Worm (Caenorhabditis elegans) whole organism, L3 larva: ENCODE data around the gene T10G3.3.
A peak's percentile ranks its signal among the peaks of the same experiment; 100 is the strongest.

Experiments used
- R02D3.7 ChIP-seq: fragments of 150-350 bp; optimal IDR thresholded peaks from 2 replicates; lab custom pipeline; 2014; ENCODE audit warnings: missing biosample characterization, missing genetic modification characterization
- ceh-16 ChIP-seq: sonication (generic microtip); optimal IDR thresholded peaks from 2 replicates; lab custom pipeline; 2017; ENCODE audit warnings: missing biosample characterization, missing genetic modification characterization
- ceh-28 ChIP-seq: fragments of 150-350 bp; optimal IDR thresholded peaks from 2 replicates; lab custom pipeline; 2014; ENCODE audit warnings: missing biosample characterization, missing genetic modification reagents, missing genetic modification characterization
- ceh-82 ChIP-seq: fragments of 150-350 bp; optimal IDR thresholded peaks from 2 replicates; lab custom pipeline; 2014; ENCODE audit warnings: missing biosample characterization, missing genetic modification characterization
- ceh-9 ChIP-seq: sonication (generic microtip); optimal IDR thresholded peaks from 2 replicates; lab custom pipeline; 2018; ENCODE audit warnings: missing biosample characterization, missing genetic modification characterization
- daf-12 ChIP-seq: fragments of 150-350 bp; optimal IDR thresholded peaks from 2 replicates; lab custom pipeline; 2014; ENCODE audit warnings: missing biosample characterization, missing genetic modification reagents, missing genetic modification characterization
- elt-1 ChIP-seq: fragments of 150-350 bp; optimal IDR thresholded peaks from 2 replicates; lab custom pipeline; 2014; ENCODE audit warnings: missing biosample characterization, missing genetic modification characterization
- elt-2 ChIP-seq: sonication (generic microtip); optimal IDR thresholded peaks from 2 replicates; lab custom pipeline; 2016; ENCODE audit warnings: missing genetic modification reagents, mild to moderate bottlenecking, missing genetic modification characterization, missing compliant biosample characterization
- elt-3 ChIP-seq, 3 experiments: fragments of 150-350 bp in 1 of 3; sonication (generic microtip) in 2 of 3; optimal IDR thresholded peaks; 2 replicates in 2 of 3; 4 replicates in 1 of 3; lab custom pipeline; 2014 to 2017; ENCODE audit warnings: missing biosample characterization in 3 of 3, missing genetic modification characterization in 3 of 3
- eor-1 ChIP-seq, 2 experiments: fragments of 150-350 bp; optimal IDR thresholded peaks; 2 replicates each; lab custom pipeline; 2014 to 2018; ENCODE audit warnings: missing biosample characterization in 2 of 2, missing genetic modification characterization in 2 of 2
- fkh-2 ChIP-seq: fragments of 150-350 bp; optimal IDR thresholded peaks from 2 replicates; lab custom pipeline; 2014; ENCODE audit warnings: missing biosample characterization, missing genetic modification reagents, missing genetic modification characterization
- hmg-11 ChIP-seq: sonication (generic microtip); optimal IDR thresholded peaks from 2 replicates; lab custom pipeline; 2016; ENCODE audit warnings: missing genetic modification characterization, missing compliant biosample characterization
- jun-1 ChIP-seq: fragments of 150-350 bp; optimal IDR thresholded peaks from 2 replicates; lab custom pipeline; 2014; ENCODE audit warnings: missing biosample characterization, missing genetic modification reagents, missing genetic modification characterization
- lin-15B ChIP-seq: fragments of 150-350 bp; optimal IDR thresholded peaks from 2 replicates; lab custom pipeline; 2014; ENCODE audit warnings: missing biosample characterization, missing genetic modification characterization
- lin-39 ChIP-seq: fragments of 150-350 bp; optimal IDR thresholded peaks from 2 replicates; lab custom pipeline; 2018; ENCODE audit warnings: missing biosample characterization, missing genetic modification reagents, missing genetic modification characterization
- lsy-12 ChIP-seq: sonication (generic microtip); optimal IDR thresholded peaks from 2 replicates; lab custom pipeline; 2016; ENCODE audit warnings: mild to moderate bottlenecking, missing genetic modification characterization, missing compliant biosample characterization
- mml-1 ChIP-seq: fragments of 150-350 bp; sonication (generic microtip); optimal IDR thresholded peaks from 3 replicates; lab custom pipeline; 2014; ENCODE audit warnings: missing biosample characterization, missing genetic modification characterization
- nfya-1 ChIP-seq: sonication (generic microtip); optimal IDR thresholded peaks from 2 replicates; lab custom pipeline; 2017; ENCODE audit warnings: missing genetic modification characterization, mild to moderate bottlenecking, missing compliant biosample characterization, antibody characterized with exemption, moderate library complexity; ENCODE audit not compliant: insufficient read depth
- nhr-11 ChIP-seq: fragments of 150-350 bp; optimal IDR thresholded peaks from 2 replicates; lab custom pipeline; 2014; ENCODE audit warnings: missing biosample characterization, missing genetic modification characterization
- nhr-12 ChIP-seq: fragments of 150-350 bp; optimal IDR thresholded peaks from 2 replicates; lab custom pipeline; 2014; ENCODE audit warnings: missing biosample characterization, missing genetic modification characterization
- nhr-23 ChIP-seq: fragments of 150-350 bp; optimal IDR thresholded peaks from 2 replicates; lab custom pipeline; 2014; ENCODE audit warnings: missing biosample characterization, missing genetic modification reagents, missing genetic modification characterization
- nhr-237 ChIP-seq: fragments of 150-350 bp; optimal IDR thresholded peaks from 2 replicates; lab custom pipeline; 2014; ENCODE audit warnings: missing biosample characterization, missing genetic modification characterization
- nhr-25 ChIP-seq: sonication (generic microtip); optimal IDR thresholded peaks from 2 replicates; lab custom pipeline; 2017; ENCODE audit warnings: missing biosample characterization, missing genetic modification characterization
- nhr-28 ChIP-seq: fragments of 150-350 bp; optimal IDR thresholded peaks from 2 replicates; lab custom pipeline; 2014; ENCODE audit warnings: missing biosample characterization, missing genetic modification characterization
- nhr-43 ChIP-seq: sonication (generic microtip); optimal IDR thresholded peaks from 2 replicates; lab custom pipeline; 2016; ENCODE audit warnings: mild to moderate bottlenecking, missing genetic modification characterization, missing compliant biosample characterization; ENCODE audit not compliant: poor library complexity, severe bottlenecking
- nhr-67 ChIP-seq: fragments of 150-350 bp; optimal IDR thresholded peaks from 2 replicates; lab custom pipeline; 2014; ENCODE audit warnings: missing biosample characterization, missing genetic modification characterization
- nhr-76 ChIP-seq: fragments of 150-350 bp; sonication (generic microtip); optimal IDR thresholded peaks from 5 replicates; lab custom pipeline; 2014; ENCODE audit warnings: missing biosample characterization, missing genetic modification characterization
- nhr-77 ChIP-seq: fragments of 150-350 bp; optimal IDR thresholded peaks from 2 replicates; lab custom pipeline; 2014; ENCODE audit warnings: missing biosample characterization, missing genetic modification characterization
- pha-4 ChIP-seq: fragments of 150-350 bp; optimal IDR thresholded peaks from 2 replicates; lab custom pipeline; 2014; ENCODE audit warnings: missing biosample characterization, missing genetic modification reagents, missing genetic modification characterization
- pqm-1 ChIP-seq: fragments of 150-350 bp; optimal IDR thresholded peaks from 2 replicates; lab custom pipeline; 2017; ENCODE audit warnings: missing biosample characterization, missing genetic modification characterization, inconsistent platforms
- skn-1 ChIP-seq: fragments of 150-350 bp; optimal IDR thresholded peaks from 2 replicates; lab custom pipeline; 2014; ENCODE audit warnings: missing biosample characterization, missing genetic modification characterization
- snpc-4 ChIP-seq: fragments of 150-350 bp; optimal IDR thresholded peaks from 2 replicates; lab custom pipeline; 2014; ENCODE audit warnings: missing biosample characterization, missing genetic modification characterization
- unc-62 ChIP-seq: fragments of 150-350 bp; sonication (generic microtip); optimal IDR thresholded peaks from 4 replicates; lab custom pipeline; 2014; ENCODE audit warnings: missing biosample characterization, missing genetic modification reagents, missing genetic modification characterization
- zag-1 ChIP-seq: fragments of 150-350 bp; optimal IDR thresholded peaks from 2 replicates; lab custom pipeline; 2014; ENCODE audit warnings: missing biosample characterization, missing genetic modification characterization
- ztf-4 ChIP-seq: fragments of 150-350 bp; optimal IDR thresholded peaks from 2 replicates; lab custom pipeline; 2014; ENCODE audit warnings: missing biosample characterization, missing genetic modification characterization

The T10G3.3 gene

DNA sequence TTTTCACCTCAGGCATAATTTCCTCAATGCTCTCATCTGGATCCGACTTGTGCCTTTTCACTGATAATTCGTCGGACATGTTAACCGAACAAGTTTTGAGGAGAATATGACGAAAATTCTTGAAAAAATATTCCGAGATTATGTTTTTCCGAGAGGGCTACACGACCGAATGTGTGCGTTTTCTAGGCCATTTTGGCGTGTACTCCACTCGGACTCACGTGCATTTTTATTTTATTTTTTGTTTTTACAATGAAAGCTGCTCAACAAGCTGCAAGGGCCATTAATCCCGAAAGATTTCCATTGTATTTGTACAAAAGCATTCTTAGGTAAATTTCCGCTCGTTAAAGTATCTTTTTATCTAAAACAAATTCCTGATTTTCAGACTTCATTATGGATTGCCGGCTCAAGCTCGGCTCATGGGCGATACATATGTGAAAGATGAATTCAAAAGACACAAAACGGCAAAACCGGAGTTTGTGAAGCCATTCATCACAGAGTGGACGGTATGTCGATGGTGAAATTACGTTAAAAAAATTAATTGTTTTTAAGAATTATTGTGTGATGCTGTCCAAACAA, 21.7 kb downstream of the T10G3.3 start, which contains the start of the genes F25H9.6 and F25H9.7 (continued):
- no peak for TF ChIP-seq ceh-16 (tag; lab: Kevin White, UChicago)
- TF ChIP-seq snpc-4: peak; percentile 72
- TF ChIP-seq ceh-28 (tag; lab: Kevin White, UChicago): peak; percentile 9

DNA sequence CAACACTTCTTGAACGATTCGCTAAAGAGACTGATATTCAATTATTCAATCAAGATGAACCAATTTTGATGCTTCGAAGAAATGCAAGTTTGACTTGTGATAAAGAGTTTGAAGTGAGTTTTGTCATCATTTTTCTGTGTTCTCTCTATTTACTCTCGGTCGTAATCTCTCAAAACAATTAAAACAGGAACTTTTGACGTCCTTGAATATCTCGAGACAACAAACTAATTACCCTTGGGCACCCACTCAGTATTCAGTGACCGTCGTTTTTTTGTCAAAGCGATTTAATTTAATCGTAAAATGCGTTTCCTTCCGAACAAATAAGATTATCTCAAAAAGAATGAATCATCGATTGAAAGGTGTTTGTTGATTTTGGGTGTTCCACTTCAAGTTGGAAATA, 25.9 kb downstream of the T10G3.3 start:
- TF ChIP-seq nhr-25 (tag; lab: Kevin White, UChicago) (peak; percentile 34), nhr-237 (no peak), ceh-28 (tag; lab: Kevin White, UChicago) (no peak), mml-1 (tag; lab: Kevin White, UChicago) (no peak), elt-2 (tag; lab: Kevin White, UChicago) (peak; percentile 9), skn-1 (tag; lab: Kevin White, UChicago) (peak; percentile 49), elt-3 (tag; optimal IDR thresholded peaks at IDR 0.05; lab: Kevin White, UChicago) (no peak), nhr-77 (tag; lab: Kevin White, UChicago) (no peak), ztf-4 (tag; lab: Kevin White, UChicago) (no peak)
- TF ChIP-seq, all 47 proteins: peak for 3

DNA sequence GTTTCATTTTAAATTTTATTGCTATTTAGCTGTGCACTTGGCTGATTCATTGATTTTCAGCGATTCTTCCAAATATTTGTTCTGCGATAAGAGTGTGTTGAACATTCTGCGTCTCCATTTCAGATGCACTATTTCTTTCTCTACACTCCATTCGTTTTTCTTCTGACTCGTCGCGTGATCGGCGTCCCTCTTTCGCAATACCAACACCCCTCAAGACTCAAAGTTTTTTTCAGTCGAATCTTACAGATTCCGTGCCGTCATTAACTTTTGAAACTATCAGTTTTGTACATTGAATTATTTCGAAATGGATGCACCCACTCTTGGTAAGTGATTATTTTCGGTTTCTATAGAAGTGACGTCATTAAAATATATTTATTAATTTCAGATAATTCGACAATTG, 27.0 kb downstream of the T10G3.3 start, which contains the start of gene frm-10:
TSS of gene frm-10 (plus strand) at position 234 of the 400 bp plus-strand sequence.
- TF ChIP-seq nhr-23 (tag; lab: Kevin White, UChicago): peak; percentile 53
- peak; percentile 12 for TF ChIP-seq nhr-43 (tag; lab: Kevin White, UChicago)
- TF ChIP-seq pqm-1 (tag; lab: Kevin White, UChicago): peak; percentile 100
- no peak for TF ChIP-seq nhr-77 (tag; lab: Kevin White, UChicago)
- no peak for TF ChIP-seq ceh-82 (tag; lab: Kevin White, UChicago)
- peak; percentile 45 for TF ChIP-seq lin-39
- TF ChIP-seq elt-3 (tag; optimal IDR thresholded peaks at IDR 0.05; lab: Kevin White, UChicago): no peak
- peak; percentile 31 for TF ChIP-seq nhr-11 (tag; lab: Kevin White, UChicago)
- TF ChIP-seq mml-1 (tag; lab: Kevin White, UChicago): no peak
- TF ChIP-seq nhr-25 (tag; lab: Kevin White, UChicago): peak; percentile 36
- TF ChIP-seq lin-15B (tag; lab: Kevin White, UChicago): peak; percentile 53
- TF ChIP-seq lsy-12 (tag; lab: Kevin White, UChicago): peak; percentile 9
- no peak for TF ChIP-seq R02D3.7 (tag; lab: Kevin White, UChicago)
- no peak for TF ChIP-seq ceh-9
- peak; percentile 89 for TF ChIP-seq elt-2 (tag; lab: Kevin White, UChicago)
- no peak for TF ChIP-seq nhr-67
- no peak for TF ChIP-seq zag-1 (tag; lab: Kevin White, UChicago)
- no peak for TF ChIP-seq daf-12
- TF ChIP-seq nfya-1 (tag; lab: Kevin White, UChicago): peak; percentile 67
- TF ChIP-seq elt-1 (tag; lab: Kevin White, UChicago): no peak
- peak; percentile 68 for TF ChIP-seq ceh-28 (tag; lab: Kevin White, UChicago)
- TF ChIP-seq nhr-28 (tag; lab: Kevin White, UChicago): no peak
- peak; percentile 28 for TF ChIP-seq skn-1 (tag; lab: Kevin White, UChicago)
- peak; percentile 87 for TF ChIP-seq pha-4 (tag; lab: Kevin White, UChicago)
- TF ChIP-seq snpc-4: peak; percentile 51
- no peak for TF ChIP-seq unc-62 (GFP tag; lab: Kevin White, UChicago)
- peak; percentile 28 for TF ChIP-seq jun-1 (tag; lab: Kevin White, UChicago)
- TF ChIP-seq fkh-2 (tag; lab: Kevin White, UChicago): no peak
- peak; percentile 90 for TF ChIP-seq hmg-11 (tag; lab: Kevin White, UChicago)
- TF ChIP-seq, all 47 proteins: peak for 16

DNA sequence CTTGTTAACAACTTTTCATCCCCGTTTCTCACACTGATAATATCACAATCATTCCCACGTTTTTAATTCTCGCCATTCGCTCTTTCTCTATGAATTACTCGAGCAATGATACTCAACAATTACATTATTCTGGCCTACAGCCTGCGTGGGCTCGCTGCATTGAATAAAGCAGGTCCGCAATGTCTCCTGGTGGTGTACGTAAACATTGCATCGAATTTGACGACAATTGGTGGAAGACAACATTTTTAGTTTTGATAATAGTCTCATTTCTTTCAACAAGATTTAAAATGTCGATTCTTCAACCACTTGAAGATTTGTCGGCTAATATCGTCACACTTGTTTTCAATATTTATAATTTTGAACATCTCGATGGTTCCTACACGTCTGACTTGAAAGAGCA, 30.7 kb downstream of the T10G3.3 start, which contains the start of gene bath-39:
TSS of gene bath-39 (plus strand) at position 137 of the 400 bp plus-strand sequence.
- TF ChIP-seq eor-1 (tag; optimal IDR thresholded peaks at IDR 0.05; lab: Kevin White, UChicago) (no peak), lin-39 (no peak), R02D3.7 (tag; lab: Kevin White, UChicago) (no peak), zag-1 (tag; lab: Kevin White, UChicago) (no peak), nhr-12 (tag; lab: Kevin White, UChicago) (no peak), lsy-12 (tag; lab: Kevin White, UChicago) (no peak), nhr-76 (tag; lab: Kevin White, UChicago) (no peak), elt-3 (tag; optimal IDR thresholded peaks at IDR 0.05; lab: Kevin White, UChicago) (no peak), pha-4 (tag; lab: Kevin White, UChicago) (peak; percentile 27), nfya-1 (tag; lab: Kevin White, UChicago) (no peak), pqm-1 (tag; lab: Kevin White, UChicago) (no peak), lin-15B (tag; lab: Kevin White, UChicago) (peak; percentile 12), ceh-16 (tag; lab: Kevin White, UChicago) (no peak), elt-2 (tag; lab: Kevin White, UChicago) (peak; percentile 1), nhr-23 (tag; lab: Kevin White, UChicago) (no peak)
